Worm (Caenorhabditis elegans): ENCODE data around the gene srd-36.

Gene srd-36

ce11 chrX:13286533-13286932, 8.0 kb downstream of the srd-36 start, which contains the start of gene R04D3.2:
TSS of gene R04D3.2 (minus strand) at chrX:13286633.
- TF ChIP-seq snpc-4 (tag; optimal IDR thresholded peaks at IDR 0.05): no peak
- TF ChIP-seq nhr-23 (tag; optimal IDR thresholded peaks at IDR 0.05): no peak
- no peak for TF ChIP-seq hmg-11 (tag; optimal IDR thresholded peaks at IDR 0.05)
- no peak for TF ChIP-seq nhr-28 (tag; optimal IDR thresholded peaks at IDR 0.05)

ce11 chrX:13284618-13285017, 10.0 kb downstream of the srd-36 start:
- no peak for TF ChIP-seq aly-2 (tag; optimal IDR thresholded peaks at IDR 0.05)
- TF ChIP-seq hmg-11 (tag; optimal IDR thresholded peaks at IDR 0.05): no peak
- TF ChIP-seq lin-39 (tag; optimal IDR thresholded peaks at IDR 0.05): no peak
- TF ChIP-seq elt-1 (tag; optimal IDR thresholded peaks at IDR 0.05): no peak
- no peak for TF ChIP-seq nhr-237 (tag; optimal IDR thresholded peaks at IDR 0.05)

- TF ChIP-seq fos-1 (tag; optimal IDR thresholded peaks at IDR 0.05) (no peak), ceh-16 (tag; optimal IDR thresholded peaks at IDR 0.05) (no peak), nhr-43 (tag; optimal IDR thresholded peaks at IDR 0.05; ENCODE audit: poor library complexity, severe bottlenecking) (no peak), skn-1 (tag; optimal IDR thresholded peaks at IDR 0.05) (no peak), ztf-11 (tag; optimal IDR thresholded peaks at IDR 0.05) (no peak), aly-2 (tag; optimal IDR thresholded peaks at IDR 0.05) (no peak), nhr-12 (tag; optimal IDR thresholded peaks at IDR 0.05) (no peak), ama-1 (optimal IDR thresholded peaks at IDR 0.05) (no peak), hmg-11 (tag; optimal IDR thresholded peaks at IDR 0.05) (no peak), mdl-1 (tag; optimal IDR thresholded peaks at IDR 0.05) (no peak)
Measured at ce11 chrX:13284091-13284490, 10.5 kb downstream of the srd-36 start, which contains the start of gene cyp-14A4. TSS of gene cyp-14A4 (minus strand) at chrX:13284197.

ce11 chrX:13283462-13283861, 11.1 kb downstream of the srd-36 start:
- TF ChIP-seq elt-2 (tag; optimal IDR thresholded peaks at IDR 0.05): peak; percentile 16
- TF ChIP-seq lin-15B (tag; optimal IDR thresholded peaks at IDR 0.05): no peak
- TF ChIP-seq nhr-43 (tag; optimal IDR thresholded peaks at IDR 0.05; ENCODE audit: poor library complexity, severe bottlenecking): peak; percentile 62

- no peak for TF ChIP-seq unc-62 (GFP tag; optimal IDR thresholded peaks at IDR 0.05)
- TF ChIP-seq egl-5 (tag; optimal IDR thresholded peaks at IDR 0.05): no peak
- TF ChIP-seq elt-1 (tag; optimal IDR thresholded peaks at IDR 0.05): no peak
- TF ChIP-seq hmg-11 (tag; optimal IDR thresholded peaks at IDR 0.05): no peak
- TF ChIP-seq nhr-12 (tag; optimal IDR thresholded peaks at IDR 0.05): no peak
- TF ChIP-seq nhr-28 (tag; optimal IDR thresholded peaks at IDR 0.05): no peak
- no peak for TF ChIP-seq elt-3 (tag; optimal IDR thresholded peaks at IDR 0.05)
- no peak for TF ChIP-seq mml-1 (tag; optimal IDR thresholded peaks at IDR 0.05)
- no peak for TF ChIP-seq ceh-16 (tag; optimal IDR thresholded peaks at IDR 0.05)
- TF ChIP-seq nfya-1 (tag; optimal IDR thresholded peaks at IDR 0.05; ENCODE audit: insufficient read depth): no peak
- no peak for TF ChIP-seq nhr-25 (tag; optimal IDR thresholded peaks at IDR 0.05)
- no peak for TF ChIP-seq nhr-43 (tag; optimal IDR thresholded peaks at IDR 0.05; ENCODE audit: poor library complexity, severe bottlenecking)
- no peak for TF ChIP-seq egl-27 (tag; optimal IDR thresholded peaks at IDR 0.05)
- TF ChIP-seq nhr-77 (tag; optimal IDR thresholded peaks at IDR 0.05): no peak
- TF ChIP-seq tbx-2 (tag; optimal IDR thresholded peaks at IDR 0.05): no peak
- TF ChIP-seq eor-1 (tag; optimal IDR thresholded peaks at IDR 0.05): no peak
- TF ChIP-seq ceh-82 (tag; optimal IDR thresholded peaks at IDR 0.05): no peak
- no peak for TF ChIP-seq fkh-10 (GFP tag; optimal IDR thresholded peaks at IDR 0.05)
- TF ChIP-seq ceh-9 (tag; optimal IDR thresholded peaks at IDR 0.05): no peak
- TF ChIP-seq nhr-23 (tag; optimal IDR thresholded peaks at IDR 0.05): no peak
Measured at ce11 chrX:13278876-13279275, 15.7 kb downstream of the srd-36 start, which contains the start of gene phf-33. TSS of gene phf-33 (minus strand) at chrX:13278976.

- no peak for TF ChIP-seq fkh-2 (tag; optimal IDR thresholded peaks at IDR 0.05)
- TF ChIP-seq nhr-77 (tag; optimal IDR thresholded peaks at IDR 0.05): no peak
- TF ChIP-seq nhr-43 (tag; optimal IDR thresholded peaks at IDR 0.05; ENCODE audit: poor library complexity, severe bottlenecking): no peak
- TF ChIP-seq nfya-1 (tag; optimal IDR thresholded peaks at IDR 0.05; ENCODE audit: insufficient read depth): no peak
- no peak for TF ChIP-seq nhr-67 (tag; optimal IDR thresholded peaks at IDR 0.05)
- TF ChIP-seq ztf-11 (tag; optimal IDR thresholded peaks at IDR 0.05): no peak
- TF ChIP-seq hmg-11 (tag; optimal IDR thresholded peaks at IDR 0.05): no peak
- no peak for TF ChIP-seq lin-39 (tag; optimal IDR thresholded peaks at IDR 0.05)
- TF ChIP-seq unc-39 (tag; optimal IDR thresholded peaks at IDR 0.05): no peak
- no peak for TF ChIP-seq skn-1 (tag; optimal IDR thresholded peaks at IDR 0.05)
- TF ChIP-seq ZK546.5 (tag; optimal IDR thresholded peaks at IDR 0.05): no peak
- TF ChIP-seq snpc-4 (tag; optimal IDR thresholded peaks at IDR 0.05): no peak
Measured at ce11 chrX:13274102-13274501, 20.5 kb downstream of the srd-36 start, which contains the start of gene cyp-14A3. TSS of gene cyp-14A3 (minus strand) at chrX:13274202.
